Fruit fly (Drosophila melanogaster) whole organism, embryonic: Measurements from ENCODE around the gene Vps37B.

Experiments used
- CG10979 ChIP-seq: fragments of 200-800 bp; sonication (Bioruptor generic); optimal IDR thresholded peaks from 2 replicates; lab custom pipeline; 2018; ENCODE audit warnings: missing biosample characterization, mild to moderate bottlenecking, missing genetic modification characterization, moderate library complexity
- CG11560 ChIP-seq: fragments of 200-800 bp; sonication (Bioruptor generic); IDR thresholded peaks from 3 replicates; pipeline ENCODE4 v1.3.6; 2022; ENCODE audit warnings: missing biosample characterization, missing genetic modification characterization
- CG12071 ChIP-seq: fragments of 200-800 bp; sonication (Bioruptor generic); optimal IDR thresholded peaks from 3 replicates; lab custom pipeline; 2018; ENCODE audit warnings: missing biosample characterization, mild to moderate bottlenecking, missing genetic modification characterization
- CG12659 ChIP-seq: fragments of 200-800 bp; sonication (Bioruptor generic); optimal IDR thresholded peaks from 3 replicates; lab custom pipeline; 2017; ENCODE audit warnings: mild to moderate bottlenecking, missing biosample characterization, missing genetic modification reagents, missing genetic modification characterization
- CG13123 ChIP-seq: fragments of 200-800 bp; sonication (Bioruptor generic); optimal IDR thresholded peaks from 2 replicates; lab custom pipeline; 2016; ENCODE audit warnings: missing biosample characterization, missing genetic modification characterization
- CG14710 ChIP-seq: fragments of 200-800 bp; sonication (Bioruptor generic); optimal IDR thresholded peaks from 3 replicates; lab custom pipeline; 2019; ENCODE audit warnings: missing biosample characterization, mild to moderate bottlenecking, missing genetic modification characterization, moderate library complexity
- CG14965 ChIP-seq: fragments of 200-800 bp; sonication (Bioruptor generic); optimal IDR thresholded peaks from 2 replicates; lab custom pipeline; 2016; ENCODE audit warnings: missing biosample characterization, missing genetic modification characterization, borderline replicate concordance
- CG15073 ChIP-seq: fragments of 200-800 bp; sonication (Bioruptor generic); optimal IDR thresholded peaks from 2 replicates; lab custom pipeline; 2016; ENCODE audit warnings: missing biosample characterization, missing genetic modification characterization
- CG16813 ChIP-seq: fragments of 200-800 bp; sonication (Bioruptor generic); IDR thresholded peaks from 3 replicates; pipeline ENCODE4 v1.3.6; 2022; ENCODE audit warnings: missing biosample characterization, missing genetic modification characterization; ENCODE audit not compliant: partially characterized antibody
- CG18262 ChIP-seq: fragments of 200-800 bp; optimal IDR thresholded peaks from 3 replicates; lab custom pipeline; 2019; ENCODE audit warnings: missing biosample characterization, mild to moderate bottlenecking, missing genetic modification characterization, moderate library complexity
- CG2712 ChIP-seq: fragments of 200-800 bp; optimal IDR thresholded peaks from 3 replicates; lab custom pipeline; 2019; ENCODE audit warnings: missing biosample characterization, mild to moderate bottlenecking, missing genetic modification characterization, moderate library complexity
- CG32532 ChIP-seq: fragments of 200-800 bp; sonication (Bioruptor generic); IDR thresholded peaks from 2 replicates; pipeline ENCODE4 v1.3.6; 2022; ENCODE audit warnings: missing biosample characterization, missing genetic modification characterization
- CG3281 ChIP-seq: fragments of 200-800 bp; sonication (Bioruptor generic); optimal IDR thresholded peaks from 3 replicates; lab custom pipeline; 2017; ENCODE audit warnings: missing biosample characterization, mild to moderate bottlenecking, missing genetic modification characterization
- CG3847 ChIP-seq: fragments of 200-800 bp; sonication (Bioruptor generic); IDR thresholded peaks from 2 replicates; pipeline ENCODE4 v1.3.6; 2022; ENCODE audit warnings: missing biosample characterization, missing genetic modification characterization
- CG4328 ChIP-seq: fragments of 200-800 bp; sonication (Bioruptor generic); optimal IDR thresholded peaks from 3 replicates; lab custom pipeline; 2017; ENCODE audit warnings: missing biosample characterization, missing genetic modification reagents, missing genetic modification characterization
- CG4360 ChIP-seq: fragments of 200-800 bp; sonication (Bioruptor generic); IDR thresholded peaks from 2 replicates; pipeline ENCODE4 v1.3.6; 2022; ENCODE audit warnings: missing biosample characterization, missing genetic modification characterization
- CG6254 ChIP-seq: fragments of 200-800 bp; sonication (Bioruptor generic); optimal IDR thresholded peaks from 3 replicates; lab custom pipeline; 2017; ENCODE audit warnings: mild to moderate bottlenecking, missing biosample characterization, missing genetic modification reagents, missing genetic modification characterization
- CG6683 ChIP-seq: fragments of 200-800 bp; sonication (Bioruptor generic); optimal IDR thresholded peaks from 2 replicates; lab custom pipeline; 2017; ENCODE audit warnings: missing biosample characterization, mild to moderate bottlenecking, missing genetic modification characterization, missing genetic modification reagents
- CG7357 ChIP-seq: fragments of 200-800 bp; sonication (Bioruptor generic); IDR thresholded peaks from 3 replicates; pipeline ENCODE4 v1.3.6; 2022; ENCODE audit warnings: missing biosample characterization, missing genetic modification characterization
- CG7928 ChIP-seq: fragments of 200-800 bp; sonication (Bioruptor generic); optimal IDR thresholded peaks from 2 replicates; lab custom pipeline; 2017; ENCODE audit warnings: missing biosample characterization, mild to moderate bottlenecking, missing genetic modification characterization
- CG9817 ChIP-seq: fragments of 200-800 bp; sonication (Bioruptor generic); optimal IDR thresholded peaks from 2 replicates; lab custom pipeline; 2018; ENCODE audit warnings: missing biosample characterization, mild to moderate bottlenecking, missing genetic modification characterization, moderate library complexity
- Camta ChIP-seq: fragments of 200-800 bp; sonication (Bioruptor generic); optimal IDR thresholded peaks from 2 replicates; lab custom pipeline; 2016; ENCODE audit warnings: missing biosample characterization, missing genetic modification characterization
- D19A ChIP-seq: fragments of 200-800 bp; optimal IDR thresholded peaks from 3 replicates; lab custom pipeline; 2019; ENCODE audit warnings: missing biosample characterization, mild to moderate bottlenecking, missing genetic modification characterization, moderate library complexity
- E2f2 ChIP-seq: fragments of 200-800 bp; sonication (Bioruptor generic); IDR thresholded peaks from 2 replicates; pipeline ENCODE4 v1.3.6; 2022; ENCODE audit warnings: missing biosample characterization, missing genetic modification characterization
- Eip74EF ChIP-seq, 2 experiments: fragments of 200-800 bp in 1 of 2; fragments of >200 bp in 1 of 2; sonication (Bioruptor generic) in 1 of 2; optimal IDR thresholded peaks; 2 replicates each; lab custom pipeline; 2017 to 2019; ENCODE audit warnings: missing biosample characterization in 2 of 2, missing genetic modification characterization in 2 of 2, mild to moderate bottlenecking in 1 of 2, moderate library complexity in 1 of 2
- GATAe ChIP-seq: fragments of 200-800 bp; sonication (Bioruptor generic); conservative IDR thresholded peaks from 2 replicates; pipeline ENCODE4 v1.3.6; 2022; ENCODE audit warnings: missing biosample characterization, missing genetic modification characterization
- MESR4 ChIP-seq: fragments of 200-800 bp; sonication (Bioruptor generic); optimal IDR thresholded peaks from 2 replicates; lab custom pipeline; 2018; ENCODE audit warnings: missing biosample characterization, mild to moderate bottlenecking, missing genetic modification characterization, moderate library complexity
- Mes4 ChIP-seq: fragments of 200-800 bp; sonication (Bioruptor generic); optimal IDR thresholded peaks from 2 replicates; lab custom pipeline; 2016; ENCODE audit warnings: missing biosample characterization, missing genetic modification characterization
- NC2α ChIP-seq: fragments of 200-800 bp; sonication (Bioruptor generic); optimal IDR thresholded peaks from 2 replicates; lab custom pipeline; 2016; ENCODE audit warnings: missing biosample characterization, missing genetic modification characterization
- NFAT ChIP-seq: fragments of 200-800 bp; sonication (Bioruptor generic); IDR thresholded peaks from 2 replicates; pipeline ENCODE4 v1.3.6; 2022; ENCODE audit warnings: missing biosample characterization, missing genetic modification characterization
- Oaz ChIP-seq: fragments of 200-800 bp; sonication (Bioruptor generic); IDR thresholded peaks from 2 replicates; pipeline ENCODE4 v1.3.6; 2022; ENCODE audit warnings: missing biosample characterization, missing genetic modification characterization
- Oli ChIP-seq: fragments of 200-800 bp; sonication (Bioruptor generic); optimal IDR thresholded peaks from 2 replicates; lab custom pipeline; 2018; ENCODE audit warnings: missing biosample characterization, mild to moderate bottlenecking, missing genetic modification characterization, moderate library complexity
- Pdp1 ChIP-seq, 2 experiments: fragments of 200-800 bp; sonication (Bioruptor generic); optimal IDR thresholded peaks; 3 replicates each; lab custom pipeline; 2016; ENCODE audit warnings: missing biosample characterization in 2 of 2, missing genetic modification characterization in 2 of 2, mild to moderate bottlenecking in 1 of 2, moderate library complexity in 1 of 2
- Ptx1 ChIP-seq: fragments of 200-800 bp; sonication (Bioruptor generic); IDR thresholded peaks from 2 replicates; pipeline ENCODE4 v1.3.6; 2022; ENCODE audit warnings: missing biosample characterization, missing genetic modification characterization
- Rx ChIP-seq: fragments of 200-800 bp; sonication (Bioruptor generic); IDR thresholded peaks from 2 replicates; pipeline ENCODE4 v1.3.6; 2022; ENCODE audit warnings: missing biosample characterization, missing genetic modification characterization
- Spps ChIP-seq: fragments of 200-800 bp; sonication (Bioruptor generic); optimal IDR thresholded peaks from 2 replicates; lab custom pipeline; 2018; ENCODE audit warnings: missing biosample characterization, mild to moderate bottlenecking, missing genetic modification characterization
- Tbp ChIP-seq: fragments of >200 bp; optimal IDR thresholded peaks from 2 replicates; lab custom pipeline; 2018; ENCODE audit warnings: missing biosample characterization, missing genetic modification characterization
- Xrp1 ChIP-seq: fragments of 200-800 bp; sonication (Bioruptor generic); IDR thresholded peaks from 2 replicates; pipeline ENCODE4 v1.3.6; 2022; ENCODE audit warnings: missing biosample characterization, missing genetic modification characterization
- da ChIP-seq: fragments of 200-800 bp; sonication (Bioruptor generic); optimal IDR thresholded peaks from 2 replicates; lab custom pipeline; 2016; ENCODE audit warnings: missing biosample characterization, missing genetic modification characterization
- hb ChIP-seq: fragments of 200-800 bp; sonication (Bioruptor generic); IDR thresholded peaks from 3 replicates; pipeline ENCODE4 v1.3.6; 2022; ENCODE audit warnings: missing biosample characterization, missing genetic modification characterization; ENCODE audit not compliant: partially characterized antibody
- nau ChIP-seq: fragments of 200-800 bp; sonication (Bioruptor generic); optimal IDR thresholded peaks from 3 replicates; lab custom pipeline; 2017; ENCODE audit warnings: missing biosample characterization, mild to moderate bottlenecking, missing genetic modification characterization, missing genetic modification reagents
- nom ChIP-seq: fragments of 200-800 bp; sonication (Bioruptor generic); optimal IDR thresholded peaks from 2 replicates; lab custom pipeline; 2017; ENCODE audit warnings: missing biosample characterization, missing genetic modification characterization, mild to moderate bottlenecking, moderate library complexity, missing genetic modification reagents
- pan ChIP-seq, 4 experiments: fragments of >200 bp in 3 of 4; fragments of 200-800 bp in 1 of 4; sonication (Bioruptor generic) in 1 of 4; optimal IDR thresholded peaks in 3 of 4; IDR thresholded peaks in 1 of 4; 2 replicates each; pipeline versions ENCODE4 v1.3.6 to Lab custom; 2017 to 2022; ENCODE audit warnings: missing biosample characterization in 2 of 4, missing genetic modification characterization in 2 of 4, mixed read lengths in 1 of 4
- prd ChIP-seq, 3 experiments: fragments of >200 bp in 2 of 3; fragments of 200-800 bp in 1 of 3; sonication (Bioruptor generic) in 1 of 3; optimal IDR thresholded peaks in 2 of 3; IDR thresholded peaks in 1 of 3; 2 replicates in 2 of 3; 3 replicates in 1 of 3; pipeline versions ENCODE4 v1.3.6 to Lab custom; 2017 to 2022; ENCODE audit warnings: missing biosample characterization in 1 of 3, missing genetic modification characterization in 1 of 3
- repo ChIP-seq: fragments of 200-800 bp; sonication (Bioruptor generic); optimal IDR thresholded peaks from 2 replicates; lab custom pipeline; 2016; ENCODE audit warnings: missing biosample characterization, missing genetic modification characterization
- sr ChIP-seq: fragments of 200-800 bp; sonication (Bioruptor generic); IDR thresholded peaks from 3 replicates; pipeline ENCODE4 v1.3.6; 2022; ENCODE audit warnings: missing biosample characterization, missing genetic modification characterization
- toy ChIP-seq: fragments of 200-800 bp; sonication (Bioruptor generic); IDR thresholded peaks from 2 replicates; pipeline ENCODE4 v1.3.6; 2022; ENCODE audit warnings: missing biosample characterization, missing genetic modification characterization
- tx ChIP-seq: fragments of 200-800 bp; sonication (Bioruptor generic); optimal IDR thresholded peaks from 2 replicates; lab custom pipeline; 2016; ENCODE audit warnings: missing biosample characterization, missing genetic modification characterization
- wdn ChIP-seq: fragments of 200-800 bp; sonication (Bioruptor generic); IDR thresholded peaks from 2 replicates; pipeline ENCODE4 v1.3.6; 2022; ENCODE audit warnings: missing biosample characterization, missing genetic modification characterization

The Vps37B gene

dm6 chr3R:5251243-5251865 lies 25.4 kb downstream of the Vps37B start, which contains the start of gene CtsF (continued):
- no peak for TF ChIP-seq CG18262
- no peak for TF ChIP-seq Spps (tag; lab: Kevin White, UChicago)
- no peak for TF ChIP-seq repo (GFP tag; lab: Kevin White, UChicago)
- TF ChIP-seq nom: no peak
- peak; percentile 99 for TF ChIP-seq CG16813 (GFP tag; lab: Robert Waterston, UW)
- TF ChIP-seq Pdp1 (GFP tag; optimal IDR thresholded peaks at IDR 0.05; lab: Kevin White, UChicago): no peak
- no peak for TF ChIP-seq CG14965
- peak; percentile 95 for TF ChIP-seq E2f2 (GFP tag; lab: Robert Waterston, UW)
- TF ChIP-seq Eip74EF (GFP tag; optimal IDR thresholded peaks at IDR 0.05; lab: Kevin White, UChicago): peak in 1 of 2 experiments; percentile 22
- TF ChIP-seq da (GFP tag; lab: Kevin White, UChicago): no peak
- no peak for TF ChIP-seq CG4328 (GFP tag; lab: Kevin White, UChicago)
- no peak for TF ChIP-seq toy (GFP tag; lab: Robert Waterston, UW)
- TF ChIP-seq CG7928 (GFP tag; lab: Kevin White, UChicago): no peak
- TF ChIP-seq MESR4: peak; percentile 90
- no peak for TF ChIP-seq CG12071
- peak; percentile 34; the same call in 1 of the 2 replicates for TF ChIP-seq CG32532 (GFP tag; lab: Robert Waterston, UW)
- TF ChIP-seq CG7357 (GFP tag; lab: Robert Waterston, UW): no peak
- TF ChIP-seq CG10979 (tag; lab: Kevin White, UChicago): no peak
- TF ChIP-seq CG11560 (tag; lab: Robert Waterston, UW): no peak
- TF ChIP-seq D19A (tag; lab: Kevin White, UChicago): no peak
- peak; percentile 11 for TF ChIP-seq Mes4 (GFP tag; lab: Kevin White, UChicago)
- TF ChIP-seq pan (optimal IDR thresholded peaks at IDR 0.05; lab: Kevin White, UChicago): no peak
- peak in 1 of 2 experiments; percentile 19 for TF ChIP-seq pan (GFP tag; optimal IDR thresholded peaks at IDR 0.05 in 1 of 2, IDR thresholded peaks at IDR 0.05 in 1 of 2)
- peak; percentile 26 for TF ChIP-seq Camta (GFP tag; lab: Kevin White, UChicago)
- TF ChIP-seq CG4360: peak; percentile 45
- no peak for TF ChIP-seq sr (GFP tag; lab: Robert Waterston, UW)
- peak; percentile 38 for TF ChIP-seq CG2712 (tag; lab: Kevin White, UChicago)
- no peak for TF ChIP-seq Xrp1 (GFP tag; lab: Robert Waterston, UW)
- TF ChIP-seq hb (GFP tag; lab: Robert Waterston, UW): peak; percentile 99
- no peak for TF ChIP-seq GATAe (GFP tag; lab: Robert Waterston, UW)
- no peak for TF ChIP-seq Oli (tag; lab: Kevin White, UChicago)
- no peak for TF ChIP-seq NFAT (GFP tag; lab: Robert Waterston, UW)
- peak; percentile 34; the same call in 1 of the 2 replicates for TF ChIP-seq CG3847 (GFP tag; lab: Robert Waterston, UW)
- no peak for TF ChIP-seq prd (optimal IDR thresholded peaks at IDR 0.05; lab: Kevin White, UChicago)
- TF ChIP-seq prd (GFP tag; IDR thresholded peaks at IDR 0.05; lab: Robert Waterston, UW): no peak
- no peak for TF ChIP-seq CG3281 (GFP tag; lab: Kevin White, UChicago)
- no peak for TF ChIP-seq CG15073 (GFP tag; lab: Kevin White, UChicago)
- TF ChIP-seq CG9817: no peak
- no peak for TF ChIP-seq NC2α (GFP tag; lab: Kevin White, UChicago)
- TF ChIP-seq tx (GFP tag; lab: Kevin White, UChicago): no peak
- TF ChIP-seq CG14710 (tag; lab: Kevin White, UChicago): peak; percentile 47
- TF ChIP-seq CG6683 (GFP tag; lab: Kevin White, UChicago): peak; percentile 15
- TF ChIP-seq CG13123 (GFP tag; lab: Kevin White, UChicago): no peak
- TF ChIP-seq wdn (GFP tag; lab: Robert Waterston, UW): no peak
- TF ChIP-seq Ptx1: no peak
- no peak for TF ChIP-seq Rx
- no peak for TF ChIP-seq CG6254 (GFP tag; lab: Kevin White, UChicago)
- TF ChIP-seq Oaz (GFP tag; lab: Robert Waterston, UW): no peak
- peak; percentile 80 for TF ChIP-seq CG12659 (GFP tag; lab: Kevin White, UChicago)
- no peak for TF ChIP-seq Tbp
- no peak for TF ChIP-seq nau (GFP tag; lab: Kevin White, UChicago)
